Worm (Caenorhabditis elegans) whole organism, L1 larva: ENCODE measurements around the gene C36C5.4.

ENCODE experiments used
- C16A3.4 ChIP-seq: fragments of 150-350 bp; optimal IDR thresholded peaks from 2 replicates; lab custom pipeline; 2014; ENCODE audit warnings: missing biosample characterization, missing genetic modification characterization
- alr-1 ChIP-seq: fragments of 200-800 bp; sonication (Bioruptor generic); optimal IDR thresholded peaks from 2 replicates; lab custom pipeline; 2018; ENCODE audit warnings: borderline replicate concordance, mild to moderate bottlenecking, missing genetic modification characterization, missing compliant biosample characterization
- blmp-1 ChIP-seq: fragments of 150-350 bp; optimal IDR thresholded peaks from 2 replicates; lab custom pipeline; 2014; ENCODE audit warnings: missing biosample characterization, missing genetic modification characterization
- ceh-63 ChIP-seq: fragments of 200-800 bp; sonication (Bioruptor generic); optimal IDR thresholded peaks from 2 replicates; lab custom pipeline; 2018; ENCODE audit warnings: mild to moderate bottlenecking, missing genetic modification characterization, missing compliant biosample characterization
- ceh-8 ChIP-seq: fragments of 200-800 bp; sonication (Bioruptor generic); optimal IDR thresholded peaks from 2 replicates; lab custom pipeline; 2018; ENCODE audit warnings: mild to moderate bottlenecking, missing genetic modification characterization, moderate library complexity, missing compliant biosample characterization
- ceh-88 ChIP-seq: fragments of 200-800 bp; sonication (Bioruptor generic); IDR thresholded peaks from 2 replicates; pipeline ENCODE4 v1.3.6; 2022; ENCODE audit warnings: missing genetic modification characterization, missing compliant biosample characterization
- ces-1 ChIP-seq: fragments of 150-350 bp; optimal IDR thresholded peaks from 2 replicates; lab custom pipeline; 2014; ENCODE audit warnings: missing biosample characterization, missing genetic modification reagents, missing genetic modification characterization
- dsc-1 ChIP-seq: sonication (generic microtip); optimal IDR thresholded peaks from 2 replicates; lab custom pipeline; 2016; ENCODE audit warnings: mild to moderate bottlenecking, missing genetic modification characterization, missing compliant biosample characterization
- efl-3 ChIP-seq: fragments of 200-800 bp; sonication (Bioruptor generic); optimal IDR thresholded peaks from 2 replicates; lab custom pipeline; 2018; ENCODE audit warnings: mild to moderate bottlenecking, missing genetic modification characterization, missing compliant biosample characterization
- egl-27 ChIP-seq, 2 experiments: fragments of 150-350 bp in 1 of 2; sonication (generic microtip); optimal IDR thresholded peaks; 3 replicates each; lab custom pipeline; 2017 to 2018; ENCODE audit warnings: missing biosample characterization in 2 of 2, missing genetic modification characterization in 2 of 2, missing genetic modification reagents in 2 of 2
- elt-3 ChIP-seq, 6 experiments: fragments of 150-350 bp in 1 of 6; sonication (generic microtip); optimal IDR thresholded peaks; 2 replicates each; lab custom pipeline; 2017 to 2018; ENCODE audit warnings: missing biosample characterization in 6 of 6, missing genetic modification characterization in 6 of 6, inconsistent platforms in 1 of 6
- ets-5 ChIP-seq: fragments of 200-800 bp; sonication (Bioruptor generic); IDR thresholded peaks from 2 replicates; pipeline ENCODE4 v1.3.6; 2022; ENCODE audit warnings: missing genetic modification characterization, missing compliant biosample characterization
- fkh-4 ChIP-seq: sonication (generic microtip); optimal IDR thresholded peaks from 2 replicates; lab custom pipeline; 2016; ENCODE audit warnings: missing compliant biosample characterization, missing genetic modification characterization, borderline replicate concordance
- fkh-8 ChIP-seq: sonication (generic microtip); optimal IDR thresholded peaks from 2 replicates; lab custom pipeline; 2016; ENCODE audit warnings: mild to moderate bottlenecking, missing genetic modification characterization, missing compliant biosample characterization
- fos-1 ChIP-seq: fragments of 150-350 bp; optimal IDR thresholded peaks from 2 replicates; lab custom pipeline; 2014; ENCODE audit warnings: missing biosample characterization, missing genetic modification characterization
- grh-1 ChIP-seq: fragments of 200-800 bp; sonication (Bioruptor generic); IDR thresholded peaks from 2 replicates; pipeline ENCODE4 v1.3.6; 2022; ENCODE audit warnings: missing genetic modification reagents, missing genetic modification characterization, missing compliant biosample characterization
- hlh-17 ChIP-seq: fragments of 200-800 bp; sonication (Bioruptor generic); optimal IDR thresholded peaks from 2 replicates; lab custom pipeline; 2018; ENCODE audit warnings: missing genetic modification characterization, mild to moderate bottlenecking, missing compliant biosample characterization, moderate library complexity, borderline replicate concordance
- hpl-2 ChIP-seq: fragments of 150-350 bp; optimal IDR thresholded peaks from 2 replicates; lab custom pipeline; 2014; ENCODE audit warnings: missing biosample characterization, missing genetic modification reagents, missing genetic modification characterization
- irx-1 ChIP-seq: sonication (generic microtip); optimal IDR thresholded peaks from 2 replicates; lab custom pipeline; 2016; ENCODE audit warnings: missing genetic modification characterization, missing compliant biosample characterization
- isw-1 ChIP-seq: fragments of 200-800 bp; sonication (Bioruptor generic); IDR thresholded peaks from 2 replicates; pipeline ENCODE4 v1.3.6; 2022; ENCODE audit warnings: missing genetic modification characterization, missing compliant biosample characterization
- lin-35 ChIP-seq, 2 experiments: fragments of 150-350 bp; optimal IDR thresholded peaks; 2 replicates each; lab custom pipeline; 2014; ENCODE audit warnings: missing biosample characterization in 2 of 2, missing genetic modification characterization in 2 of 2, missing genetic modification reagents in 2 of 2
- lir-3 ChIP-seq: sonication (generic microtip); optimal IDR thresholded peaks from 2 replicates; lab custom pipeline; 2016; ENCODE audit warnings: mild to moderate bottlenecking, missing genetic modification characterization, moderate library complexity, missing compliant biosample characterization; ENCODE audit not compliant: poor library complexity
- mef-2 ChIP-seq: fragments of 150-350 bp; optimal IDR thresholded peaks from 2 replicates; lab custom pipeline; 2014; ENCODE audit warnings: missing biosample characterization, missing genetic modification characterization
- mep-1 ChIP-seq: fragments of 150-350 bp; optimal IDR thresholded peaks from 2 replicates; lab custom pipeline; 2014; ENCODE audit warnings: missing biosample characterization, missing genetic modification characterization
- nhr-11 ChIP-seq: fragments of 150-350 bp; optimal IDR thresholded peaks from 2 replicates; lab custom pipeline; 2014; ENCODE audit warnings: missing biosample characterization, missing genetic modification characterization
- nhr-12 ChIP-seq: sonication (generic microtip); optimal IDR thresholded peaks from 2 replicates; lab custom pipeline; 2017; ENCODE audit warnings: missing biosample characterization, missing genetic modification characterization
- nhr-20 ChIP-seq: sonication (generic microtip); optimal IDR thresholded peaks from 2 replicates; lab custom pipeline; 2016; ENCODE audit warnings: mild to moderate bottlenecking, missing genetic modification characterization, missing compliant biosample characterization
- nhr-237 ChIP-seq: fragments of 150-350 bp; optimal IDR thresholded peaks from 2 replicates; lab custom pipeline; 2014; ENCODE audit warnings: missing biosample characterization, missing genetic modification characterization
- nhr-28 ChIP-seq: fragments of 150-350 bp; optimal IDR thresholded peaks from 2 replicates; lab custom pipeline; 2014; ENCODE audit warnings: missing biosample characterization, missing genetic modification characterization
- nhr-47 ChIP-seq: sonication (generic microtip); optimal IDR thresholded peaks from 2 replicates; lab custom pipeline; 2016; ENCODE audit warnings: mild to moderate bottlenecking, missing genetic modification characterization, moderate library complexity, missing compliant biosample characterization
- nhr-71 ChIP-seq: sonication (generic microtip); optimal IDR thresholded peaks from 2 replicates; lab custom pipeline; 2016; ENCODE audit warnings: mild to moderate bottlenecking, missing genetic modification characterization, moderate library complexity, missing compliant biosample characterization
- nhr-84 ChIP-seq: sonication (generic microtip); optimal IDR thresholded peaks from 2 replicates; lab custom pipeline; 2017; ENCODE audit warnings: missing biosample characterization, missing genetic modification characterization
- nhr-85 ChIP-seq: sonication (generic microtip); peaks from one replicate; lab custom pipeline; 2016; ENCODE audit warnings: missing genetic modification characterization, inconsistent platforms, missing compliant biosample characterization
- pqm-1 ChIP-seq: sonication (generic microtip); optimal IDR thresholded peaks from 3 replicates; lab custom pipeline; 2017; ENCODE audit warnings: missing biosample characterization, missing genetic modification characterization
- rnt-1 ChIP-seq: sonication (generic microtip); optimal IDR thresholded peaks from 2 replicates; lab custom pipeline; 2016; ENCODE audit warnings: mild to moderate bottlenecking, missing genetic modification characterization, moderate library complexity, missing compliant biosample characterization
- snu-23 ChIP-seq: sonication (generic microtip); optimal IDR thresholded peaks from 2 replicates; lab custom pipeline; 2016; ENCODE audit warnings: missing genetic modification characterization, missing compliant biosample characterization
- sox-4 ChIP-seq: sonication (generic microtip); optimal IDR thresholded peaks from 2 replicates; lab custom pipeline; 2016; ENCODE audit warnings: missing genetic modification characterization, missing compliant biosample characterization
- sptf-1 ChIP-seq: fragments of 150-350 bp; optimal IDR thresholded peaks from 2 replicates; lab custom pipeline; 2014; ENCODE audit warnings: missing biosample characterization, missing genetic modification characterization
- sup-37 ChIP-seq: fragments of 200-800 bp; sonication (Bioruptor generic); optimal IDR thresholded peaks from 2 replicates; lab custom pipeline; 2018; ENCODE audit warnings: mild to moderate bottlenecking, missing genetic modification characterization, missing compliant biosample characterization
- swsn-7 ChIP-seq: sonication (generic microtip); optimal IDR thresholded peaks from 2 replicates; lab custom pipeline; 2016; ENCODE audit warnings: missing genetic modification characterization, missing compliant biosample characterization
- tlp-1 ChIP-seq: fragments of 150-350 bp; optimal IDR thresholded peaks from 2 replicates; lab custom pipeline; 2014; ENCODE audit warnings: missing biosample characterization, missing genetic modification characterization
- unc-130 ChIP-seq: fragments of 150-350 bp; optimal IDR thresholded peaks from 2 replicates; lab custom pipeline; 2017; ENCODE audit warnings: missing biosample characterization, missing genetic modification characterization, inconsistent platforms
- unc-62 ChIP-seq: fragments of 150-350 bp; optimal IDR thresholded peaks from 2 replicates; lab custom pipeline; 2014; ENCODE audit warnings: missing biosample characterization, missing genetic modification reagents, missing genetic modification characterization
- unc-98 ChIP-seq: fragments of 200-800 bp; sonication (Bioruptor generic); IDR thresholded peaks from 2 replicates; pipeline ENCODE4 v1.3.6; 2022; ENCODE audit warnings: missing genetic modification characterization, missing compliant biosample characterization
- xbp-1 ChIP-seq: sonication (generic microtip); optimal IDR thresholded peaks from 2 replicates; lab custom pipeline; 2016; ENCODE audit warnings: missing genetic modification characterization, missing compliant biosample characterization
- zag-1 ChIP-seq: fragments of 150-350 bp; optimal IDR thresholded peaks from 2 replicates; lab custom pipeline; 2014; ENCODE audit warnings: missing biosample characterization, missing genetic modification characterization
- ztf-11 ChIP-seq, 2 experiments: sonication (generic microtip); optimal IDR thresholded peaks; 2 replicates each; lab custom pipeline; 2016 to 2017; ENCODE audit warnings: missing genetic modification characterization in 2 of 2, missing biosample characterization in 1 of 2, missing compliant biosample characterization in 1 of 2
- ztf-4 ChIP-seq: fragments of 150-350 bp; optimal IDR thresholded peaks from 2 replicates; lab custom pipeline; 2014; ENCODE audit warnings: missing biosample characterization, missing genetic modification characterization

The C36C5.4 gene

ce11 chrV:3195814-3196213, 29.5 kb downstream of the C36C5.4 start:
- TF ChIP-seq irx-1 (tag; lab: Kevin White, UChicago) (no peak), nhr-20 (tag; lab: Kevin White, UChicago) (no peak), sup-37 (GFP tag; lab: Kevin White, UChicago) (no peak), nhr-237 (tag; lab: Kevin White, UChicago) (no peak), nhr-28 (tag; lab: Kevin White, UChicago) (no peak), egl-27 (tag; optimal IDR thresholded peaks at IDR 0.05; lab: Kevin White, UChicago) (no peak), ces-1 (GFP tag; lab: Kevin White, UChicago) (no peak), ztf-11 (tag; optimal IDR thresholded peaks at IDR 0.05; lab: Kevin White, UChicago) (no peak), unc-62 (GFP tag; lab: Kevin White, UChicago) (no peak), unc-130 (tag; lab: Kevin White, UChicago) (no peak), mef-2 (tag; lab: Kevin White, UChicago) (no peak), nhr-12 (tag; lab: Kevin White, UChicago) (no peak), isw-1 (GFP tag; lab: Robert Waterston, UW) (no peak), pqm-1 (tag; lab: Kevin White, UChicago) (no peak), lin-35 (GFP tag; optimal IDR thresholded peaks at IDR 0.05; lab: Kevin White, UChicago) (no peak), ets-5 (GFP tag; lab: Robert Waterston, UW) (no peak), fkh-4 (tag; lab: Kevin White, UChicago) (no peak), ceh-88 (GFP tag; lab: Robert Waterston, UW) (no peak)

DNA sequence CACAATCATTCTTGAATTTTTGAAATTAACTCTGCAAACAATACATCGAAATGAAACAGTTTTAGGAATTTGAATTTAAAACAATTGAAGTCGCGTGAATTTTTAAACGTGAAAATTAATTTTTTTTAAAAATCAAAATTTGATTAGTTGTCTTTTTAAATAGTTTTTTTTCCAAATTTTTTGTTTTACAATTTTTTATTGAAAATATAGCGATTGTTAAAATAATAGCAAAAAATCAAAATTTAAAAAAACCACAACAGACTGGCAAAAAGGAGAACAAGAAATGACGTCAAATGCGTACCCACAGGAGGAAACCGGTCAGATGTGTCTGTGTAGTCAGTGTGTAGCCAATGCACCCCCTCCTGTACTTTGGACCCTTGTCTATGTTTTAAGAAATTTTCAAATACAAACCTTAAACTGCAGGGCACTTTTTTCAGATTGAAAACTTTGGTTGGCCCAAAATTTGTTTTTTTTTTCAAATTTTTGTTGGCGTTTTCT, 30.5 kb downstream of the C36C5.4 start, which contains the start of the genes Y73C8B.1 and Y73C8B.5:
Y73C8B.1 (minus strand) TSS at position 51 of the 498 bp plus-strand sequence.
Y73C8B.5 (plus strand) TSS at position 437 of the 498 bp plus-strand sequence.
- TF ChIP-seq C16A3.4 (tag; lab: Kevin White, UChicago) (no peak), elt-3 (tag; optimal IDR thresholded peaks at IDR 0.05; lab: Kevin White, UChicago) (no peak), fkh-4 (tag; lab: Kevin White, UChicago) (no peak), unc-98 (GFP tag; lab: Robert Waterston, UW) (no peak), nhr-71 (tag; lab: Kevin White, UChicago) (peak; percentile 29), swsn-7 (tag; lab: Kevin White, UChicago) (no peak), nhr-11 (tag; lab: Kevin White, UChicago) (peak; percentile 42), xbp-1 (tag; lab: Kevin White, UChicago) (no peak), pqm-1 (tag; lab: Kevin White, UChicago) (no peak), sox-4 (tag; lab: Kevin White, UChicago) (no peak), snu-23 (GFP tag; lab: Kevin White, UChicago) (peak; percentile 8), blmp-1 (tag; lab: Kevin White, UChicago) (no peak), ztf-11 (tag; optimal IDR thresholded peaks at IDR 0.05; lab: Kevin White, UChicago) (no peak), lin-35 (GFP tag; optimal IDR thresholded peaks at IDR 0.05; lab: Kevin White, UChicago) (peak in 1 of 2 experiments; percentile 45), zag-1 (tag; lab: Kevin White, UChicago) (no peak), ceh-88 (GFP tag; lab: Robert Waterston, UW) (no peak), sup-37 (GFP tag; lab: Kevin White, UChicago) (no peak), tlp-1 (tag; lab: Kevin White, UChicago) (no peak), ceh-63 (GFP tag; lab: Kevin White, UChicago) (no peak), efl-3 (GFP tag; lab: Kevin White, UChicago) (no peak), mef-2 (tag; lab: Kevin White, UChicago) (no peak), ceh-8 (GFP tag; lab: Kevin White, UChicago) (no peak), ztf-4 (tag; lab: Kevin White, UChicago) (no peak), irx-1 (tag; lab: Kevin White, UChicago) (no peak), nhr-84 (tag; lab: Kevin White, UChicago) (no peak), mep-1 (tag; lab: Kevin White, UChicago) (no peak), hpl-2 (no peak), fos-1 (no peak), fkh-8 (tag; lab: Kevin White, UChicago) (no peak), nhr-47 (tag; lab: Kevin White, UChicago) (no peak), dsc-1 (tag; lab: Kevin White, UChicago) (no peak), nhr-20 (tag; lab: Kevin White, UChicago) (peak; percentile 33), grh-1 (GFP tag; lab: Robert Waterston, UW) (peak; percentile 61), sptf-1 (tag; lab: Kevin White, UChicago) (no peak), alr-1 (tag; lab: Kevin White, UChicago) (no peak), egl-27 (tag; optimal IDR thresholded peaks at IDR 0.05; lab: Kevin White, UChicago) (no peak), rnt-1 (tag; lab: Kevin White, UChicago) (no peak), hlh-17 (GFP tag; lab: Kevin White, UChicago) (no peak), lir-3 (tag; lab: Kevin White, UChicago) (no peak), nhr-85 (tag; lab: Kevin White, UChicago) (peak; percentile 2)
